Worm (Caenorhabditis elegans): Measurements from ENCODE around the gene gtf-2H1.

The gtf-2H1 gene

ce11 chrIV:192046-192445 is 39.5 kb downstream of the gtf-2H1 start, which contains the start of gene Y38C1AA.12 (continued):
- TF ChIP-seq dpl-1 (GFP tag; optimal IDR thresholded peaks at IDR 0.05) (peak; percentile 15), cebp-2 (GFP tag; IDR thresholded peaks at IDR 0.05) (no peak), ceh-40 (GFP tag; IDR thresholded peaks at IDR 0.05) (no peak), ztf-26 (tag; optimal IDR thresholded peaks at IDR 0.05) (peak; percentile 54), C17E4.6 (GFP tag; IDR thresholded peaks at IDR 0.05) (no peak), ceh-100 (GFP tag; IDR thresholded peaks at IDR 0.05) (peak; percentile 67), atf-7 (tag; optimal IDR thresholded peaks at IDR 0.05) (no peak), ceh-27 (GFP tag; optimal IDR thresholded peaks at IDR 0.05) (peak; percentile 88), nhr-179 (tag; optimal IDR thresholded peaks at IDR 0.05) (no peak), egl-44 (GFP tag; IDR thresholded peaks at IDR 0.05) (no peak), rpc-1 (optimal IDR thresholded peaks at IDR 0.05) (no peak), rpc-1 (tag; optimal IDR thresholded peaks at IDR 0.05) (no peak), K11D2.4 (GFP tag; IDR thresholded peaks at IDR 0.05) (peak; percentile 62; the same call in 1 of the 2 replicates), unc-130 (GFP tag; optimal IDR thresholded peaks at IDR 0.05) (peak; percentile 89), snpc-3.4 (tag; optimal IDR thresholded peaks at IDR 0.05) (peak; percentile 8), gei-17 (GFP tag; optimal IDR thresholded peaks at IDR 0.05) (no peak), attf-5 (GFP tag; optimal IDR thresholded peaks at IDR 0.05) (peak; percentile 79), mxl-1 (tag; optimal IDR thresholded peaks at IDR 0.05) (no peak), madf-6 (GFP tag; IDR thresholded peaks at IDR 0.05) (peak; percentile 65; the same call in 1 of the 2 replicates), nfyb-1 (GFP tag; IDR thresholded peaks at IDR 0.05) (no peak), nfya-1 (tag; optimal IDR thresholded peaks at IDR 0.05; ENCODE audit: borderline replicate concordance, insufficient read depth) (no peak), nhr-27 (tag; optimal IDR thresholded peaks at IDR 0.05) (no peak), Y95B8A.8 (GFP tag; IDR thresholded peaks at IDR 0.05) (no peak), nfya-2 (GFP tag; IDR thresholded peaks at IDR 0.05) (no peak), ceh-58 (GFP tag; IDR thresholded peaks at IDR 0.05) (no peak), aptf-2 (GFP tag; conservative IDR thresholded peaks at IDR 0.05) (peak; percentile 61; the same call in 1 of the 2 replicates), C06A6.2 (GFP tag; conservative IDR thresholded peaks at IDR 0.05) (no peak), B0019.2 (GFP tag; conservative IDR thresholded peaks at IDR 0.05) (no peak), F33H1.4 (GFP tag; IDR thresholded peaks at IDR 0.05) (peak; percentile 48; the same call in 1 of the 2 replicates), bed-2 (GFP tag; IDR thresholded peaks at IDR 0.05) (0 out of 2 replicates have a peak, but pooled peaks have one; percentile 75), ama-1 (optimal IDR thresholded peaks at IDR 0.05) (no peak), ama-1 (GFP tag; optimal IDR thresholded peaks at IDR 0.05) (no peak), F10E7.11 (tag; optimal IDR thresholded peaks at IDR 0.05) (peak; percentile 46), athp-1 (tag; optimal IDR thresholded peaks at IDR 0.05) (peak; percentile 77), lag-1 (GFP tag; IDR thresholded peaks at IDR 0.05) (no peak), lin-26 (GFP tag; IDR thresholded peaks at IDR 0.05) (0 out of 2 replicates have a peak, but pooled peaks have one; percentile 19), chd-7 (tag; optimal IDR thresholded peaks at IDR 0.05) (no peak), ceh-79 (tag; optimal IDR thresholded peaks at IDR 0.05) (no peak), sea-2 (GFP tag; IDR thresholded peaks at IDR 0.05) (no peak), egl-18 (GFP tag; IDR thresholded peaks at IDR 0.05) (0 out of 2 replicates have a peak, but pooled peaks have one; percentile 50), mes-4 (tag; optimal IDR thresholded peaks at IDR 0.05) (no peak), snpc-4 (GFP tag; optimal IDR thresholded peaks at IDR 0.05) (no peak), snpc-4 (tag; optimal IDR thresholded peaks at IDR 0.05) (peak in 2 of 4 experiments; percentile 5 to 42), efl-1 (GFP tag; optimal IDR thresholded peaks at IDR 0.05) (no peak), lin-35 (GFP tag; optimal IDR thresholded peaks at IDR 0.05) (peak in 1 of 3 experiments; percentile 36), B0336.3 (GFP tag; IDR thresholded peaks at IDR 0.05) (0 out of 2 replicates have a peak, but pooled peaks have one; percentile 44), lin-40 (tag; optimal IDR thresholded peaks at IDR 0.05) (peak; percentile 79), F52B5.7 (tag; optimal IDR thresholded peaks at IDR 0.05) (no peak), lin-54 (GFP tag; optimal IDR thresholded peaks at IDR 0.05) (peak; percentile 65), ZK185.1 (tag; optimal IDR thresholded peaks at IDR 0.05; ENCODE audit: poor library complexity, severe bottlenecking) (peak; percentile 93)

Data from whole organism, young adult.